Fruit fly (Drosophila melanogaster) whole organism, embryonic: ENCODE data around the gene LUBEL.

Experiments
- Atf-2 ChIP-seq: fragments of 200-800 bp; sonication (Bioruptor generic); optimal IDR thresholded peaks from 2 replicates; lab custom pipeline; 2016; ENCODE audit warnings: missing biosample characterization, missing genetic modification characterization
- B-H1 ChIP-seq: fragments of 200-800 bp; sonication (Bioruptor generic); IDR thresholded peaks from 3 replicates; pipeline ENCODE4 v1.3.6; 2022; ENCODE audit warnings: missing biosample characterization, missing genetic modification characterization
- B-H2 ChIP-seq: fragments of 200-800 bp; sonication (Bioruptor generic); optimal IDR thresholded peaks from 2 replicates; lab custom pipeline; 2018; ENCODE audit warnings: missing biosample characterization, mild to moderate bottlenecking, missing genetic modification characterization
- Bteb2 ChIP-seq: fragments of 200-800 bp; sonication (Bioruptor generic); optimal IDR thresholded peaks from 2 replicates; lab custom pipeline; 2016; ENCODE audit warnings: missing biosample characterization, missing genetic modification characterization
- CG11560 ChIP-seq: fragments of 200-800 bp; sonication (Bioruptor generic); IDR thresholded peaks from 3 replicates; pipeline ENCODE4 v1.3.6; 2022; ENCODE audit warnings: missing biosample characterization, missing genetic modification characterization
- CG11696 ChIP-seq: fragments of 200-800 bp; sonication (Bioruptor generic); IDR thresholded peaks from 2 replicates; pipeline ENCODE4 v1.3.6; 2022; ENCODE audit warnings: missing biosample characterization, missing genetic modification characterization
- CG13287 ChIP-seq: fragments of 200-800 bp; sonication (Bioruptor generic); IDR thresholded peaks from 2 replicates; pipeline ENCODE4 v1.3.6; 2022; ENCODE audit warnings: missing biosample characterization, missing genetic modification characterization; ENCODE audit not compliant: partially characterized antibody
- CG14667 ChIP-seq: fragments of 200-800 bp; sonication (Bioruptor generic); IDR thresholded peaks from 2 replicates; pipeline ENCODE4 v1.3.6; 2022; ENCODE audit warnings: missing biosample characterization, missing genetic modification characterization
- CG15514 ChIP-seq: fragments of 200-800 bp; sonication (Bioruptor generic); optimal IDR thresholded peaks from 3 replicates; lab custom pipeline; 2017; ENCODE audit warnings: missing biosample characterization, missing genetic modification characterization, mild to moderate bottlenecking, moderate library complexity, missing genetic modification reagents
- CG2129 ChIP-seq: fragments of 200-800 bp; sonication (Bioruptor generic); IDR thresholded peaks from 2 replicates; pipeline ENCODE4 v1.3.6; 2022; ENCODE audit warnings: missing biosample characterization, missing genetic modification characterization; ENCODE audit not compliant: partially characterized antibody
- CG30431 ChIP-seq: fragments of 200-800 bp; sonication (Bioruptor generic); optimal IDR thresholded peaks from 2 replicates; lab custom pipeline; 2017; ENCODE audit warnings: missing biosample characterization, missing genetic modification characterization
- CG34224 ChIP-seq: fragments of 200-800 bp; sonication (Bioruptor generic); IDR thresholded peaks from 3 replicates; pipeline ENCODE4 v1.3.6; 2022; ENCODE audit warnings: missing biosample characterization, missing genetic modification characterization; ENCODE audit not compliant: partially characterized antibody
- CG4282 ChIP-seq: fragments of 200-800 bp; sonication (Bioruptor generic); optimal IDR thresholded peaks from 2 replicates; lab custom pipeline; 2016; ENCODE audit warnings: missing biosample characterization, missing genetic modification characterization
- CG4730 ChIP-seq: fragments of 200-800 bp; sonication (Bioruptor generic); IDR thresholded peaks from 2 replicates; pipeline ENCODE4 v1.3.6; 2022; ENCODE audit warnings: missing biosample characterization, missing genetic modification characterization
- CG6683 ChIP-seq: fragments of 200-800 bp; sonication (Bioruptor generic); optimal IDR thresholded peaks from 2 replicates; lab custom pipeline; 2017; ENCODE audit warnings: missing biosample characterization, mild to moderate bottlenecking, missing genetic modification characterization, missing genetic modification reagents
- CG6765 ChIP-seq: fragments of 200-800 bp; sonication (Bioruptor generic); optimal IDR thresholded peaks from 3 replicates; lab custom pipeline; 2017; ENCODE audit warnings: missing biosample characterization, mild to moderate bottlenecking, missing genetic modification characterization
- CG6791 ChIP-seq: fragments of 200-800 bp; sonication (Bioruptor generic); IDR thresholded peaks from 3 replicates; pipeline ENCODE4 v1.3.6; 2022; ENCODE audit warnings: missing biosample characterization, missing genetic modification characterization; ENCODE audit not compliant: partially characterized antibody
- CG7745 ChIP-seq: fragments of 200-800 bp; sonication (Bioruptor generic); optimal IDR thresholded peaks from 2 replicates; lab custom pipeline; 2018; ENCODE audit warnings: missing biosample characterization, mild to moderate bottlenecking, missing genetic modification characterization, moderate library complexity
- CG8388 ChIP-seq: fragments of 200-800 bp; sonication (Bioruptor generic); optimal IDR thresholded peaks from 2 replicates; lab custom pipeline; 2019; ENCODE audit warnings: missing biosample characterization, mild to moderate bottlenecking, missing genetic modification characterization, moderate library complexity
- CG9215 ChIP-seq: fragments of 200-800 bp; sonication (Bioruptor generic); IDR thresholded peaks from 2 replicates; pipeline ENCODE4 v1.3.6; 2022; ENCODE audit warnings: missing biosample characterization, missing genetic modification characterization
- CkIIα-i1 ChIP-seq: fragments of 200-800 bp; sonication (Bioruptor generic); IDR thresholded peaks from 2 replicates; pipeline ENCODE4 v1.3.6; 2022; ENCODE audit warnings: missing biosample characterization, missing genetic modification characterization
- Dll ChIP-seq: fragments of 200-800 bp; sonication (Bioruptor generic); IDR thresholded peaks from 4 replicates; pipeline ENCODE4 v1.3.6; 2022; ENCODE audit warnings: missing biosample characterization, missing genetic modification characterization; ENCODE audit not compliant: partially characterized antibody
- Dref ChIP-seq: fragments of 200-800 bp; sonication (Bioruptor generic); IDR thresholded peaks from 2 replicates; pipeline ENCODE4 v1.3.6; 2022; ENCODE audit warnings: missing biosample characterization, missing genetic modification characterization
- Fer1 ChIP-seq: fragments of 200-800 bp; sonication (Bioruptor generic); optimal IDR thresholded peaks from 2 replicates; lab custom pipeline; 2017; ENCODE audit warnings: missing biosample characterization, mild to moderate bottlenecking, missing genetic modification characterization
- HLHmδ ChIP-seq: fragments of 200-800 bp; sonication (Bioruptor generic); optimal IDR thresholded peaks from 2 replicates; lab custom pipeline; 2018; ENCODE audit warnings: missing biosample characterization, mild to moderate bottlenecking, missing genetic modification characterization, moderate library complexity
- Hand ChIP-seq: fragments of 200-800 bp; sonication (Bioruptor generic); optimal IDR thresholded peaks from 2 replicates; lab custom pipeline; 2017; ENCODE audit warnings: mild to moderate bottlenecking, missing biosample characterization, missing genetic modification reagents, missing genetic modification characterization
- MTF-1 ChIP-seq: fragments of 200-800 bp; sonication (Bioruptor generic); optimal IDR thresholded peaks from 2 replicates; lab custom pipeline; 2018; ENCODE audit warnings: missing biosample characterization, mild to moderate bottlenecking, missing genetic modification characterization, borderline replicate concordance
- Nf-YC ChIP-seq: fragments of 200-800 bp; optimal IDR thresholded peaks from 3 replicates; lab custom pipeline; 2019; ENCODE audit warnings: missing biosample characterization, mild to moderate bottlenecking, missing genetic modification characterization, moderate library complexity
- Scr ChIP-seq: fragments of 200-800 bp; sonication (Bioruptor generic); IDR thresholded peaks from 2 replicates; pipeline ENCODE4 v1.3.6; 2022; ENCODE audit warnings: missing biosample characterization, missing genetic modification characterization; ENCODE audit not compliant: partially characterized antibody
- bab2 ChIP-seq: fragments of 200-800 bp; sonication (Bioruptor generic); optimal IDR thresholded peaks from 2 replicates; lab custom pipeline; 2016; ENCODE audit warnings: missing biosample characterization, missing genetic modification characterization
- bbx ChIP-seq: fragments of 200-800 bp; sonication (Bioruptor generic); IDR thresholded peaks from 2 replicates; pipeline ENCODE4 v1.3.6; 2022; ENCODE audit warnings: missing biosample characterization, missing genetic modification characterization; ENCODE audit not compliant: partially characterized antibody
- bigmax ChIP-seq: fragments of 200-800 bp; sonication (Bioruptor generic); optimal IDR thresholded peaks from 2 replicates; lab custom pipeline; 2018; ENCODE audit warnings: missing biosample characterization, mild to moderate bottlenecking, missing genetic modification characterization
- caup ChIP-seq: fragments of 200-800 bp; sonication (Bioruptor generic); optimal IDR thresholded peaks from 3 replicates; lab custom pipeline; 2017; ENCODE audit warnings: missing biosample characterization, mild to moderate bottlenecking, missing genetic modification characterization, moderate library complexity; ENCODE audit not compliant: severe bottlenecking
- da ChIP-seq: fragments of 200-800 bp; sonication (Bioruptor generic); optimal IDR thresholded peaks from 2 replicates; lab custom pipeline; 2016; ENCODE audit warnings: missing biosample characterization, missing genetic modification characterization
- dmrt11E ChIP-seq: fragments of 200-800 bp; sonication (Bioruptor generic); optimal IDR thresholded peaks from 3 replicates; lab custom pipeline; 2018; ENCODE audit warnings: missing biosample characterization, mild to moderate bottlenecking, missing genetic modification characterization, moderate library complexity
- fd64A ChIP-seq: fragments of 200-800 bp; sonication (Bioruptor generic); optimal IDR thresholded peaks from 3 replicates; lab custom pipeline; 2018; ENCODE audit warnings: missing biosample characterization, mild to moderate bottlenecking, missing genetic modification characterization
- gem ChIP-seq: fragments of 200-800 bp; sonication (Bioruptor generic); optimal IDR thresholded peaks from 2 replicates; lab custom pipeline; 2019; ENCODE audit warnings: missing biosample characterization, mild to moderate bottlenecking, missing genetic modification characterization, moderate library complexity
- jing ChIP-seq: fragments of 200-800 bp; sonication (Bioruptor generic); optimal IDR thresholded peaks from 2 replicates; lab custom pipeline; 2018; ENCODE audit warnings: missing biosample characterization, mild to moderate bottlenecking, missing genetic modification characterization
- kah ChIP-seq: fragments of 200-800 bp; sonication (Bioruptor generic); optimal IDR thresholded peaks from 2 replicates; lab custom pipeline; 2018; ENCODE audit warnings: missing biosample characterization, mild to moderate bottlenecking, missing genetic modification characterization
- nerfin-1 ChIP-seq: fragments of 200-800 bp; sonication (Bioruptor generic); optimal IDR thresholded peaks from 3 replicates; lab custom pipeline; 2019; ENCODE audit warnings: missing biosample characterization, mild to moderate bottlenecking, missing genetic modification characterization, moderate library complexity
- shn ChIP-seq: fragments of 200-800 bp; sonication (Bioruptor generic); optimal IDR thresholded peaks from 3 replicates; lab custom pipeline; 2016; ENCODE audit warnings: missing biosample characterization, missing genetic modification characterization
- tap ChIP-seq: fragments of 200-800 bp; optimal IDR thresholded peaks from 3 replicates; lab custom pipeline; 2019; ENCODE audit warnings: missing biosample characterization, mild to moderate bottlenecking, missing genetic modification characterization, moderate library complexity
- tll ChIP-seq, 2 experiments: fragments of 200-800 bp in 1 of 2; fragments of >200 bp in 1 of 2; sonication (Bioruptor generic) in 1 of 2; optimal IDR thresholded peaks; 2 replicates each; lab custom pipeline; 2017 to 2019; ENCODE audit warnings: missing biosample characterization in 2 of 2, missing genetic modification characterization in 2 of 2, mild to moderate bottlenecking in 1 of 2, moderate library complexity in 1 of 2
- ttk ChIP-seq: fragments of 200-800 bp; sonication (Bioruptor generic); IDR thresholded peaks from 2 replicates; pipeline ENCODE4 v2.1.2; 2022; ENCODE audit warnings: missing biosample characterization, missing genetic modification characterization
- unc-4 ChIP-seq: fragments of 200-800 bp; sonication (Bioruptor generic); IDR thresholded peaks from 2 replicates; pipeline ENCODE4 v1.3.6; 2022; ENCODE audit warnings: missing biosample characterization, missing genetic modification characterization; ENCODE audit not compliant: partially characterized antibody
- vvl ChIP-seq: fragments of 200-800 bp; sonication (Bioruptor generic); IDR thresholded peaks from 2 replicates; pipeline ENCODE4 v1.3.6; 2022; ENCODE audit warnings: missing biosample characterization, missing genetic modification characterization

Gene LUBEL

DNA sequence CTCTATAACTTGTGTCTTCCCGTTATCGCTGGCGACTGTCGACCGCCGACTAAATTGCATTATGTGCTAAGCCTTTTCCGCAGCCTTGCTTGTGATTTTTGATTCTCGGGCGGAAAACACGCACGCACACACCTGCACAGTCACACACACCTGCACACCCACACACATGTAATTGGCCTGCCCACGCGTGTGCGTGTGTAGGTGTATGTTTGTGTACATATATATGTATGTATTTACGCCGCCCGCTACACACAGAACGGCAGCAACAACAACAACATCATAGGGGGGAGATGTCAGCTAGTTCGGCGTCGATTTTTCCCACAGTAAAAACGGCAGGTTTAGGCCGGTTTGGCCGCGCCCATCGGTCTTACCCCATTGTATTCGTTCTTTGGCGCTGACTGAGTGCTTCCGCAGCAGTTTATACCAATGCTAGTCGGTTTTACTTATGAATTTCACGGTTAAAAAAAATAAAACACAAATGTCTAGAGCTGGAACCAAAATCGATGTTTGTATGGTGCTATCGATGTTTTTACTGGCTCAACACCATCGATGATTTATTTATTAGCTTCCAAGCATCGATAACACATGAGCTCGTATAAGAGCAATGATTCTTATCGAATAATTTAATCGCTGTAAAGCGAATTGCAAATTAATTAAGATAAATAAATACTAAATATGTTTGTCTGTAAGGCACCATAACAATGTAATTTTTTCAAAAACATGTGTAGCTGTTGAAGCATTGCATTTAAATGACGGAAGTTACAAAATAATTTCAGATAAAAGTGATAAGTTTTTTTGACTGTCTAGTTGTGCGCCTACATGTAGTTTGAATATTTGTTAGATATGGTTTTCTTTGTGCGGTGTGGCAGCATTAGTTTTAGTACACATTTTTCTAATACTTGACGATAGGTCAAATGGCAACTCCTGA, 49.5 kb downstream of the LUBEL start, which contains the start of gene homer (continued):
- TF ChIP-seq CG2129 (GFP tag; lab: Robert Waterston, UW) (peak; percentile 81), nerfin-1 (peak; percentile 5), unc-4 (GFP tag; lab: Robert Waterston, UW) (peak; percentile 86), CG6683 (GFP tag; lab: Kevin White, UChicago) (no peak), bigmax (GFP tag; lab: Kevin White, UChicago) (peak; percentile 24), CG13287 (GFP tag; lab: Robert Waterston, UW) (peak; percentile 88), CG15514 (GFP tag; lab: Kevin White, UChicago) (peak; percentile 40), Atf-2 (GFP tag; lab: Kevin White, UChicago) (no peak), bab2 (GFP tag; lab: Kevin White, UChicago) (no peak), Dref (GFP tag; lab: Robert Waterston, UW) (peak; percentile 98), shn (GFP tag; lab: Kevin White, UChicago) (no peak), Hand (GFP tag; lab: Kevin White, UChicago) (peak; percentile 11), HLHmδ (peak; percentile 85), da (peak; percentile 22), tap (tag; lab: Kevin White, UChicago) (no peak), B-H2 (peak; percentile 8), CG7745 (tag; lab: Kevin White, UChicago) (peak; percentile 72), CG6791 (GFP tag; lab: Robert Waterston, UW) (peak; percentile 97), jing (GFP tag; lab: Kevin White, UChicago) (no peak), CG11560 (tag; lab: Robert Waterston, UW) (peak; percentile 97), Scr (GFP tag; lab: Robert Waterston, UW) (peak; percentile 93), fd64A (GFP tag; lab: Kevin White, UChicago) (peak; percentile 48), CG34224 (peak; percentile 90; the same call in 2 of the 3 replicates), bbx (GFP tag; lab: Robert Waterston, UW) (peak; percentile 95), gem (no peak), CkIIα-i1 (0 out of 2 replicates have a peak, but pooled peaks have one; percentile 19), dmrt11E (tag; lab: Kevin White, UChicago) (peak; percentile 4), Fer1 (GFP tag; lab: Kevin White, UChicago) (peak; percentile 42), CG9215 (0 out of 2 replicates have a peak, but pooled peaks have one; percentile 26), B-H1 (no peak), CG8388 (GFP tag; lab: Kevin White, UChicago) (no peak), MTF-1 (GFP tag; lab: Kevin White, UChicago) (no peak), Nf-YC (tag; lab: Kevin White, UChicago) (peak; percentile 57), ttk (GFP tag; lab: Robert Waterston, UW) (no peak), vvl (GFP tag; lab: Robert Waterston, UW) (peak; percentile 18; the same call in 1 of the 2 replicates), CG11696 (GFP tag; lab: Robert Waterston, UW) (no peak), CG6765 (GFP tag; lab: Kevin White, UChicago) (no peak), caup (peak; percentile 8), tll (GFP tag; optimal IDR thresholded peaks at IDR 0.05; lab: Kevin White, UChicago) (peak in 1 of 2 experiments; percentile 70), CG4282 (GFP tag; lab: Kevin White, UChicago) (no peak), Bteb2 (no peak), kah (GFP tag; lab: Kevin White, UChicago) (peak; percentile 75), CG14667 (no peak), Dll (peak; percentile 92; the same call in 3 of the 4 replicates), CG30431 (GFP tag; lab: Kevin White, UChicago) (no peak), CG4730 (GFP tag; lab: Robert Waterston, UW) (no peak)
